Worm (Caenorhabditis elegans) whole organism, young adult: ENCODE data around the gene T01D3.3.
A peak's percentile ranks its signal among the peaks of the same experiment; 100 is the strongest.

Experiments
- B0019.2 ChIP-seq: fragments of 200-800 bp; sonication (Bioruptor generic); conservative IDR thresholded peaks from 2 replicates; pipeline ENCODE4 v1.3.6; 2022; ENCODE audit warnings: missing genetic modification reagents, missing genetic modification characterization, missing compliant biosample characterization
- B0035.1 ChIP-seq: sonication (generic microtip); optimal IDR thresholded peaks from 2 replicates; lab custom pipeline; 2016; ENCODE audit warnings: missing genetic modification characterization, mild to moderate bottlenecking, missing compliant biosample characterization, missing genotype, missing genetic modification reagents
- B0261.1 ChIP-seq: sonication (generic microtip); optimal IDR thresholded peaks from 2 replicates; lab custom pipeline; 2016; ENCODE audit warnings: mild to moderate bottlenecking, missing genetic modification characterization, moderate library complexity, missing compliant biosample characterization
- C17E4.6 ChIP-seq: fragments of 200-800 bp; sonication (Bioruptor generic); IDR thresholded peaks from 2 replicates; pipeline ENCODE4 v1.3.6; 2022; ENCODE audit warnings: missing genetic modification reagents, missing genetic modification characterization, missing compliant biosample characterization
- F10E7.11 ChIP-seq: sonication (generic microtip); optimal IDR thresholded peaks from 2 replicates; lab custom pipeline; 2017; ENCODE audit warnings: mild to moderate bottlenecking, missing genetic modification characterization, moderate library complexity, missing compliant biosample characterization
- F22D6.2 ChIP-seq: sonication (generic microtip); optimal IDR thresholded peaks from 2 replicates; lab custom pipeline; 2016; ENCODE audit warnings: mild to moderate bottlenecking, missing genetic modification characterization, missing compliant biosample characterization
- F37B4.10 ChIP-seq: fragments of 200-800 bp; sonication (Bioruptor generic); IDR thresholded peaks from 2 replicates; pipeline ENCODE4 v1.3.6; 2022; ENCODE audit warnings: missing genetic modification characterization, missing compliant biosample characterization
- K11D2.4 ChIP-seq: fragments of 200-800 bp; sonication (Bioruptor generic); IDR thresholded peaks from 2 replicates; pipeline ENCODE4 v1.3.6; 2022; ENCODE audit warnings: missing genetic modification reagents, missing genetic modification characterization, missing compliant biosample characterization
- Y95B8A.8 ChIP-seq: fragments of 200-800 bp; sonication (Bioruptor generic); IDR thresholded peaks from 2 replicates; pipeline ENCODE4 v1.3.6; 2022; ENCODE audit warnings: missing genetic modification reagents, missing genetic modification characterization, missing compliant biosample characterization
- atf-7 ChIP-seq: sonication (generic microtip); optimal IDR thresholded peaks from 2 replicates; lab custom pipeline; 2017; ENCODE audit warnings: mild to moderate bottlenecking, missing genetic modification characterization, missing compliant biosample characterization
- athp-1 ChIP-seq: sonication (generic microtip); optimal IDR thresholded peaks from 2 replicates; lab custom pipeline; 2017; ENCODE audit warnings: mild to moderate bottlenecking, missing genetic modification characterization, missing compliant biosample characterization
- bed-1 ChIP-seq: fragments of 200-800 bp; sonication (Bioruptor generic); IDR thresholded peaks from 2 replicates; pipeline ENCODE4 v1.3.6; 2022; ENCODE audit warnings: missing genetic modification reagents, missing genetic modification characterization, missing compliant biosample characterization
- bed-2 ChIP-seq: fragments of 200-800 bp; sonication (Bioruptor generic); IDR thresholded peaks from 2 replicates; pipeline ENCODE4 v1.3.6; 2022; ENCODE audit warnings: missing genetic modification reagents, missing genetic modification characterization, missing compliant biosample characterization
- ccch-3 ChIP-seq: fragments of 200-800 bp; sonication (Bioruptor generic); optimal IDR thresholded peaks from 2 replicates; lab custom pipeline; 2018; ENCODE audit warnings: mild to moderate bottlenecking, missing genetic modification characterization, missing compliant biosample characterization
- ceh-100 ChIP-seq: fragments of 200-800 bp; sonication (Bioruptor generic); IDR thresholded peaks from 2 replicates; pipeline ENCODE4 v1.3.6; 2022; ENCODE audit warnings: missing genetic modification reagents, missing genetic modification characterization, missing compliant biosample characterization
- ceh-79 ChIP-seq: sonication (generic microtip); optimal IDR thresholded peaks from 2 replicates; lab custom pipeline; 2017; ENCODE audit warnings: mild to moderate bottlenecking, missing genetic modification characterization, missing compliant biosample characterization
- ceh-91 ChIP-seq: fragments of 200-800 bp; sonication (Bioruptor generic); IDR thresholded peaks from 2 replicates; pipeline ENCODE4 v1.3.6; 2022; ENCODE audit warnings: missing genetic modification reagents, missing genetic modification characterization, missing compliant biosample characterization
- die-1 ChIP-seq: sonication (generic microtip); optimal IDR thresholded peaks from 2 replicates; lab custom pipeline; 2016; ENCODE audit warnings: missing genotype, mild to moderate bottlenecking, missing genetic modification characterization, missing compliant biosample characterization
- dox-1 ChIP-seq: fragments of 200-800 bp; sonication (Bioruptor generic); IDR thresholded peaks from 2 replicates; pipeline ENCODE4 v1.3.6; 2022; ENCODE audit warnings: missing genetic modification reagents, missing genetic modification characterization, missing compliant biosample characterization
- dpff-1 ChIP-seq: sonication (generic microtip); optimal IDR thresholded peaks from 2 replicates; lab custom pipeline; 2017; ENCODE audit warnings: mild to moderate bottlenecking, missing genetic modification characterization, missing compliant biosample characterization
- dpl-1 ChIP-seq: fragments of 150-350 bp; optimal IDR thresholded peaks from 2 replicates; lab custom pipeline; 2014; ENCODE audit warnings: missing biosample characterization, missing genetic modification reagents, missing genetic modification characterization
- egl-18 ChIP-seq: fragments of 200-800 bp; sonication (Bioruptor generic); IDR thresholded peaks from 2 replicates; pipeline ENCODE4 v1.3.6; 2022; ENCODE audit warnings: missing genetic modification reagents, missing genetic modification characterization, missing compliant biosample characterization
- ets-4 ChIP-seq: fragments of 200-800 bp; sonication (Bioruptor generic); optimal IDR thresholded peaks from 2 replicates; lab custom pipeline; 2018; ENCODE audit warnings: mild to moderate bottlenecking, missing genetic modification characterization, missing compliant biosample characterization
- hlh-26 ChIP-seq: fragments of 200-800 bp; sonication (Bioruptor generic); conservative IDR thresholded peaks from 2 replicates; pipeline ENCODE4 v1.3.6; 2022; ENCODE audit warnings: missing genetic modification reagents, missing genetic modification characterization, missing compliant biosample characterization
- hsf-1 ChIP-seq: fragments of 200-800 bp; sonication (Bioruptor generic); IDR thresholded peaks from 2 replicates; pipeline ENCODE4 v1.3.6; 2022; ENCODE audit warnings: missing genetic modification reagents, missing genetic modification characterization, missing compliant biosample characterization
- lag-1 ChIP-seq: fragments of 200-800 bp; sonication (Bioruptor generic); IDR thresholded peaks from 2 replicates; pipeline ENCODE4 v1.3.6; 2022; ENCODE audit warnings: missing genetic modification reagents, missing genetic modification characterization, missing compliant biosample characterization
- let-526 ChIP-seq: fragments of 200-800 bp; sonication (Bioruptor generic); IDR thresholded peaks from 2 replicates; pipeline ENCODE4 v1.3.6; 2022; ENCODE audit warnings: missing genetic modification reagents, missing genetic modification characterization, missing compliant biosample characterization
- lin-35 ChIP-seq, 3 experiments: fragments of 150-350 bp in 2 of 3; sonication (generic microtip) in 1 of 3; optimal IDR thresholded peaks; 2 replicates each; lab custom pipeline; 2014 to 2018; ENCODE audit warnings: missing biosample characterization in 3 of 3, missing genetic modification characterization in 3 of 3, missing genetic modification reagents in 3 of 3
- lsy-27 ChIP-seq: sonication (generic microtip); optimal IDR thresholded peaks from 2 replicates; lab custom pipeline; 2017; ENCODE audit warnings: missing genetic modification characterization, mild to moderate bottlenecking, missing compliant biosample characterization, antibody characterized with exemption, missing genotype, borderline replicate concordance; ENCODE audit not compliant: insufficient read depth
- madf-10 ChIP-seq: sonication (generic microtip); optimal IDR thresholded peaks from 2 replicates; lab custom pipeline; 2016; ENCODE audit warnings: mild to moderate bottlenecking, missing genetic modification characterization, missing compliant biosample characterization
- madf-3 ChIP-seq: fragments of 200-800 bp; sonication (Bioruptor generic); IDR thresholded peaks from 2 replicates; pipeline ENCODE4 v1.3.6; 2022; ENCODE audit warnings: missing genetic modification reagents, missing genetic modification characterization, missing compliant biosample characterization
- madf-6 ChIP-seq: fragments of 200-800 bp; sonication (Bioruptor generic); IDR thresholded peaks from 2 replicates; pipeline ENCODE4 v1.3.6; 2022; ENCODE audit warnings: missing genetic modification reagents, missing genetic modification characterization, missing compliant biosample characterization
- madf-8 ChIP-seq: fragments of 200-800 bp; sonication (Bioruptor generic); conservative IDR thresholded peaks from 2 replicates; pipeline ENCODE4 v1.3.6; 2022; ENCODE audit warnings: missing genetic modification reagents, missing genetic modification characterization, missing compliant biosample characterization
- mel-28 ChIP-seq: sonication (generic microtip); optimal IDR thresholded peaks from 2 replicates; lab custom pipeline; 2016; ENCODE audit warnings: borderline replicate concordance, mild to moderate bottlenecking, missing genetic modification characterization, missing compliant biosample characterization
- mxl-1 ChIP-seq: sonication (generic microtip); optimal IDR thresholded peaks from 2 replicates; lab custom pipeline; 2016; ENCODE audit warnings: missing genetic modification characterization, missing compliant biosample characterization
- nfya-2 ChIP-seq: fragments of 200-800 bp; sonication (Bioruptor generic); IDR thresholded peaks from 2 replicates; pipeline ENCODE4 v1.3.6; 2022; ENCODE audit warnings: missing genetic modification reagents, missing genetic modification characterization, missing compliant biosample characterization
- nhr-179 ChIP-seq: sonication (generic microtip); optimal IDR thresholded peaks from 2 replicates; lab custom pipeline; 2016; ENCODE audit warnings: mild to moderate bottlenecking, missing genetic modification characterization, missing compliant biosample characterization
- rec-8 ChIP-seq, 2 experiments: sonication (generic microtip); optimal IDR thresholded peaks; 2 replicates each; lab custom pipeline; 2016; ENCODE audit warnings: mild to moderate bottlenecking in 2 of 2, missing genetic modification characterization in 2 of 2, missing genetic modification reagents in 2 of 2, missing genotype in 2 of 2, missing biosample characterization in 1 of 2, missing compliant biosample characterization in 1 of 2, moderate library complexity in 1 of 2
- sdz-38 ChIP-seq: sonication (generic microtip); optimal IDR thresholded peaks from 2 replicates; lab custom pipeline; 2016; ENCODE audit warnings: missing genotype, missing genetic modification characterization, missing compliant biosample characterization
- sea-2 ChIP-seq: fragments of 200-800 bp; sonication (Bioruptor generic); IDR thresholded peaks from 2 replicates; pipeline ENCODE4 v1.3.6; 2022; ENCODE audit warnings: missing genetic modification characterization, missing compliant biosample characterization
- unc-62 ChIP-seq: fragments of 150-350 bp; optimal IDR thresholded peaks from 2 replicates; lab custom pipeline; 2014; ENCODE audit warnings: missing biosample characterization, missing genetic modification reagents, missing genetic modification characterization
- ztf-25 ChIP-seq: fragments of 200-800 bp; sonication (Bioruptor generic); IDR thresholded peaks from 2 replicates; pipeline ENCODE4 v1.3.6; 2022; ENCODE audit warnings: missing genetic modification reagents, missing genetic modification characterization, missing compliant biosample characterization
- ztf-26 ChIP-seq: sonication (generic microtip); optimal IDR thresholded peaks from 2 replicates; lab custom pipeline; 2017; ENCODE audit warnings: missing genetic modification characterization, missing compliant biosample characterization
- ztf-3 ChIP-seq: fragments of 200-800 bp; sonication (Bioruptor generic); optimal IDR thresholded peaks from 2 replicates; lab custom pipeline; 2018; ENCODE audit warnings: mild to moderate bottlenecking, missing genetic modification characterization, missing compliant biosample characterization
- ztf-6 ChIP-seq: fragments of 200-800 bp; sonication (Bioruptor generic); IDR thresholded peaks from 2 replicates; pipeline ENCODE4 v1.3.6; 2022; ENCODE audit warnings: missing genetic modification reagents, missing genetic modification characterization, missing compliant biosample characterization

The T01D3.3 gene

DNA sequence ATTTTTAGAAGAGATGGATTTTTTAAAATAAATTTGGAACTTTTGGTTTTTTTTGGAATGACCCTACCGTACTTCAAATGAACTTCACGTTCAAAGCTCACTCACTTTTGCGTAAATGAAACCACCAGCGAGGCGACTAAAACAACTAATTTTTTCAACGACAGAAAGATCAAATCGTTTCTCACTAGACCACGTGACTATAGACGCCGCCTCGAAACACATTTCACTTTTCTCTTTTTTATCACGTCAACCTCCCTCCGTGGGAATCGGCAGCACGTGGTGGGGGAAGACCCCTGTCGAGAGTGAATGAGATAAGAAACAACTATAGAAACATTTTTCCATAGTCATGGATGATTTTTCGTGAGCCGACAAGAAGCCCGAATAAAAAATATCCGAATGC lies 46.8 kb upstream of the T01D3.3 start (continued):
- no peak for TF ChIP-seq B0261.1 (tag; lab: Kevin White, UChicago)
- TF ChIP-seq nfya-2, result no peak
- TF ChIP-seq madf-10, result peak; percentile 57

- peak in 1 of 3 experiments; percentile 9 for TF ChIP-seq lin-35 (GFP tag; optimal IDR thresholded peaks at IDR 0.05; lab: Kevin White, UChicago)
- TF ChIP-seq B0019.2 (GFP tag; lab: Robert Waterston, UW), result 0 out of 2 replicates have a peak, but pooled peaks have one; percentile 12
- TF ChIP-seq unc-62 (GFP tag; lab: Kevin White, UChicago), result peak; percentile 59
- TF ChIP-seq hlh-26, result no peak
- no peak for TF ChIP-seq ztf-25 (GFP tag; lab: Robert Waterston, UW)
- TF ChIP-seq madf-6 (GFP tag; lab: Robert Waterston, UW), result 0 out of 2 replicates have a peak, but pooled peaks have one; percentile 12
- TF ChIP-seq madf-3 (GFP tag; lab: Robert Waterston, UW), result 0 out of 2 replicates have a peak, but pooled peaks have one; percentile 50
- no peak for TF ChIP-seq dpff-1 (tag; lab: Kevin White, UChicago)
Measured at ce11 chrV:13657841-13658338, 46.2 kb upstream of the T01D3.3 start.

ce11 chrV:13658577-13658976 lies 45.5 kb upstream of the T01D3.3 start:
- TF ChIP-seq lag-1 (GFP tag; lab: Robert Waterston, UW), result no peak
- TF ChIP-seq bed-2 (GFP tag; lab: Robert Waterston, UW), result no peak
- TF ChIP-seq ztf-26 (tag; lab: Kevin White, UChicago), result peak; percentile 96
- TF ChIP-seq hsf-1 (GFP tag; lab: Robert Waterston, UW), result no peak
- TF ChIP-seq madf-8 (GFP tag; lab: Robert Waterston, UW), result no peak
- peak; percentile 90; the same call in 1 of the 2 replicates for TF ChIP-seq F37B4.10 (GFP tag; lab: Robert Waterston, UW)
- TF ChIP-seq hlh-26, result no peak
- TF ChIP-seq mxl-1 (tag; lab: Kevin White, UChicago), result no peak
- TF ChIP-seq K11D2.4 (GFP tag; lab: Robert Waterston, UW), result peak; percentile 91
- no peak for TF ChIP-seq bed-1 (GFP tag; lab: Robert Waterston, UW)
- no peak for TF ChIP-seq B0035.1
- TF ChIP-seq ccch-3 (GFP tag; lab: Kevin White, UChicago), result no peak
- no peak for TF ChIP-seq ceh-100 (GFP tag; lab: Robert Waterston, UW)
- TF ChIP-seq sdz-38 (tag; lab: Kevin White, UChicago), result no peak
- TF ChIP-seq dpff-1 (tag; lab: Kevin White, UChicago), result no peak
- TF ChIP-seq nfya-2, result no peak
- TF ChIP-seq atf-7 (tag; lab: Kevin White, UChicago), result peak; percentile 84
- peak; percentile 48 for TF ChIP-seq athp-1 (tag; lab: Kevin White, UChicago)
- peak; percentile 79 for TF ChIP-seq ztf-3 (GFP tag; lab: Kevin White, UChicago)
- peak; percentile 76 for TF ChIP-seq Y95B8A.8 (GFP tag; lab: Robert Waterston, UW)
- TF ChIP-seq dox-1, result peak; percentile 80
- no peak for TF ChIP-seq ceh-91 (GFP tag; lab: Robert Waterston, UW)
- no peak for TF ChIP-seq F10E7.11 (tag; lab: Kevin White, UChicago)
- TF ChIP-seq C17E4.6 (GFP tag; lab: Robert Waterston, UW), result no peak
- TF ChIP-seq ets-4 (GFP tag; lab: Kevin White, UChicago), result no peak
- TF ChIP-seq nhr-179, result no peak
- no peak for TF ChIP-seq dpl-1 (GFP tag; lab: Kevin White, UChicago)
- no peak for TF ChIP-seq ceh-79 (tag; lab: Kevin White, UChicago)
- TF ChIP-seq lsy-27, result no peak
- TF ChIP-seq F22D6.2 (tag; lab: Kevin White, UChicago), result peak; percentile 94
- TF ChIP-seq ztf-6 (GFP tag; lab: Robert Waterston, UW), result peak; percentile 67; the same call in 1 of the 2 replicates
- TF ChIP-seq sea-2 (GFP tag; lab: Robert Waterston, UW), result no peak
- TF ChIP-seq rec-8 (tag; optimal IDR thresholded peaks at IDR 0.05; lab: Kevin White, UChicago), result no peak
- no peak for TF ChIP-seq egl-18 (GFP tag; lab: Robert Waterston, UW)
- TF ChIP-seq ztf-25 (GFP tag; lab: Robert Waterston, UW), result no peak
- TF ChIP-seq mel-28 (tag; lab: Kevin White, UChicago), result no peak
- peak; percentile 71 for TF ChIP-seq die-1 (tag; lab: Kevin White, UChicago)
- TF ChIP-seq B0261.1 (tag; lab: Kevin White, UChicago), result no peak
- TF ChIP-seq madf-3 (GFP tag; lab: Robert Waterston, UW), result no peak
- TF ChIP-seq let-526, result peak; percentile 94
